ENCODE assay signal across 1 fruit fly cellular context in genomic region chr3R:9881348-9881901, dm6.
TF ChIP-seq lines count a peak whose summit lies in the region.

No protein-coding gene starts in this region.

TF ChIP-seq in whole organism, embryonic, 481 proteins besides CTCF, POLR2A, EP300 and RAD21 (continued from another document and continues in another):
- TF ChIP-seq onecut (GFP tag; IDR thresholded peaks at IDR 0.05; lab: Robert Waterston, UW) = peak; percentile 44; the same call in 1 of the 2 replicates
- no peak for TF ChIP-seq CG17328 (GFP tag; IDR thresholded peaks at IDR 0.05; lab: Robert Waterston, UW)
- no peak for TF ChIP-seq HLH54F (GFP tag; optimal IDR thresholded peaks at IDR 0.05; lab: Kevin White, UChicago)
- peak in 1 of 2 experiments; percentile 41 for TF ChIP-seq Hr78 (GFP tag; optimal IDR thresholded peaks at IDR 0.05; lab: Kevin White, UChicago)
- peak; percentile 53 for TF ChIP-seq CG2875 (GFP tag; optimal IDR thresholded peaks at IDR 0.05; lab: Kevin White, UChicago)
- no peak for TF ChIP-seq lilli (GFP tag; optimal IDR thresholded peaks at IDR 0.05; lab: Kevin White, UChicago)
- peak; percentile 21; the same call in 1 of the 2 replicates for TF ChIP-seq Scr (GFP tag; IDR thresholded peaks at IDR 0.05; lab: Robert Waterston, UW; ENCODE audit: partially characterized antibody)
- TF ChIP-seq HLHmδ (GFP tag; optimal IDR thresholded peaks at IDR 0.05; lab: Kevin White, UChicago) = peak; percentile 89
- TF ChIP-seq Dek (tag; optimal IDR thresholded peaks at IDR 0.05; lab: Kevin White, UChicago) = no peak
- no peak for TF ChIP-seq CG43689 (GFP tag; IDR thresholded peaks at IDR 0.05; lab: Robert Waterston, UW)
- TF ChIP-seq CG10565 (GFP tag; optimal IDR thresholded peaks at IDR 0.05; lab: Kevin White, UChicago) = no peak
- TF ChIP-seq CG8388 (GFP tag; optimal IDR thresholded peaks at IDR 0.05; lab: Kevin White, UChicago) = no peak
- TF ChIP-seq oc (tag; optimal IDR thresholded peaks at IDR 0.05; lab: Kevin White, UChicago) = peak; percentile 71
- no peak for TF ChIP-seq CG6654 (GFP tag; optimal IDR thresholded peaks at IDR 0.05; lab: Kevin White, UChicago)
- peak; percentile 62 for TF ChIP-seq ATbp (GFP tag; optimal IDR thresholded peaks at IDR 0.05; lab: Kevin White, UChicago)
- peak; percentile 31 for TF ChIP-seq CG9817 (tag; optimal IDR thresholded peaks at IDR 0.05; lab: Kevin White, UChicago)
- peak; percentile 43 for TF ChIP-seq CG17912 (GFP tag; optimal IDR thresholded peaks at IDR 0.05; lab: Kevin White, UChicago)
- TF ChIP-seq CG6765 (GFP tag; optimal IDR thresholded peaks at IDR 0.05; lab: Kevin White, UChicago) = peak; percentile 73
- no peak for TF ChIP-seq br (optimal IDR thresholded peaks at IDR 0.05; lab: Kevin White, UChicago)
- no peak for TF ChIP-seq danr (GFP tag; IDR thresholded peaks at IDR 0.05; lab: Robert Waterston, UW)
- no peak for TF ChIP-seq disco-r (GFP tag; optimal IDR thresholded peaks at IDR 0.05; lab: Kevin White, UChicago)
- peak; percentile 3 for TF ChIP-seq zen (tag; optimal IDR thresholded peaks at IDR 0.05; lab: Kevin White, UChicago)
- no peak for TF ChIP-seq CG14860 (GFP tag; IDR thresholded peaks at IDR 0.05; lab: Robert Waterston, UW; ENCODE audit: partially characterized antibody)
- TF ChIP-seq HmgD (GFP tag; optimal IDR thresholded peaks at IDR 0.05; lab: Kevin White, UChicago) = peak; percentile 26
- peak; percentile 82 for TF ChIP-seq CG15269 (tag; optimal IDR thresholded peaks at IDR 0.05; lab: Kevin White, UChicago)
- no peak for TF ChIP-seq chif (GFP tag; optimal IDR thresholded peaks at IDR 0.05; lab: Kevin White, UChicago)
- no peak for TF ChIP-seq CG1024 (GFP tag; IDR thresholded peaks at IDR 0.05; lab: Robert Waterston, UW)
- TF ChIP-seq twi (tag; optimal IDR thresholded peaks at IDR 0.05; lab: Kevin White, UChicago) = peak; percentile 65
- TF ChIP-seq Vsx1 (GFP tag; optimal IDR thresholded peaks at IDR 0.05; lab: Kevin White, UChicago) = peak; percentile 48
- 0 out of 3 replicates have a peak, but pooled peaks have one; percentile 39 for TF ChIP-seq so (GFP tag; IDR thresholded peaks at IDR 0.05; lab: Robert Waterston, UW)
- no peak for TF ChIP-seq CG1792 (GFP tag; optimal IDR thresholded peaks at IDR 0.05; lab: Kevin White, UChicago)
- no peak for TF ChIP-seq nerfin-2 (GFP tag; IDR thresholded peaks at IDR 0.05; lab: Robert Waterston, UW; ENCODE audit: partially characterized antibody)
- TF ChIP-seq CG15073 (GFP tag; optimal IDR thresholded peaks at IDR 0.05; lab: Kevin White, UChicago) = no peak
- TF ChIP-seq CG18476 (GFP tag; optimal IDR thresholded peaks at IDR 0.05; lab: Kevin White, UChicago) = no peak
- TF ChIP-seq CG1832 (GFP tag; optimal IDR thresholded peaks at IDR 0.05; lab: Kevin White, UChicago) = peak; percentile 59
- no peak for TF ChIP-seq usp (GFP tag; optimal IDR thresholded peaks at IDR 0.05; lab: Kevin White, UChicago)
- no peak for TF ChIP-seq Dref (GFP tag; IDR thresholded peaks at IDR 0.05; lab: Robert Waterston, UW)
- TF ChIP-seq pfk (GFP tag; optimal IDR thresholded peaks at IDR 0.05; lab: Kevin White, UChicago) = peak; percentile 49
- TF ChIP-seq Hmx (GFP tag; optimal IDR thresholded peaks at IDR 0.05; lab: Kevin White, UChicago) = no peak
- TF ChIP-seq schlank (tag; optimal IDR thresholded peaks at IDR 0.05; lab: Kevin White, UChicago) = peak; percentile 65
- TF ChIP-seq CG6272 (GFP tag; IDR thresholded peaks at IDR 0.05; lab: Robert Waterston, UW) = no peak
- no peak for TF ChIP-seq ara (GFP tag; IDR thresholded peaks at IDR 0.05; lab: Robert Waterston, UW)
- TF ChIP-seq CG31224 (GFP tag; IDR thresholded peaks at IDR 0.05; lab: Robert Waterston, UW) = 0 out of 2 replicates have a peak, but pooled peaks have one; percentile 5
- no peak for TF ChIP-seq Opbp (GFP tag; IDR thresholded peaks at IDR 0.05; lab: Robert Waterston, UW; ENCODE audit: partially characterized antibody)
- no peak for TF ChIP-seq CG10431 (GFP tag; optimal IDR thresholded peaks at IDR 0.05; lab: Kevin White, UChicago)
- TF ChIP-seq CG13424 (tag; optimal IDR thresholded peaks at IDR 0.05; lab: Kevin White, UChicago) = peak; percentile 21
- TF ChIP-seq Drgx (GFP tag; IDR thresholded peaks at IDR 0.05; lab: Robert Waterston, UW) = no peak; the same call in 1 of the 2 replicates
- no peak for TF ChIP-seq CG18764 (GFP tag; optimal IDR thresholded peaks at IDR 0.05; lab: Kevin White, UChicago)
- TF ChIP-seq CG33213 (GFP tag; optimal IDR thresholded peaks at IDR 0.05; lab: Kevin White, UChicago) = no peak
- peak; percentile 57 for TF ChIP-seq Elba2 (GFP tag; optimal IDR thresholded peaks at IDR 0.05; lab: Kevin White, UChicago)
- TF ChIP-seq sr (GFP tag; IDR thresholded peaks at IDR 0.05; lab: Robert Waterston, UW) = peak; percentile 77; the same call in 2 of the 3 replicates
- peak; percentile 45 for TF ChIP-seq CG18619 (GFP tag; optimal IDR thresholded peaks at IDR 0.05; lab: Kevin White, UChicago)
- TF ChIP-seq HLH4C (GFP tag; IDR thresholded peaks at IDR 0.05; lab: Robert Waterston, UW; ENCODE audit: partially characterized antibody) = no peak
- TF ChIP-seq Oaz (GFP tag; IDR thresholded peaks at IDR 0.05; lab: Robert Waterston, UW) = no peak
- no peak for TF ChIP-seq CG11093 (GFP tag; IDR thresholded peaks at IDR 0.05; lab: Robert Waterston, UW)
- TF ChIP-seq al (GFP tag; IDR thresholded peaks at IDR 0.05; lab: Robert Waterston, UW) = no peak
- no peak for TF ChIP-seq cas (GFP tag; IDR thresholded peaks at IDR 0.05; lab: Robert Waterston, UW)
- peak; percentile 30 for TF ChIP-seq nom (GFP tag; optimal IDR thresholded peaks at IDR 0.05; lab: Kevin White, UChicago)
- no peak for TF ChIP-seq pum (GFP tag; optimal IDR thresholded peaks at IDR 0.05; lab: Kevin White, UChicago)
- no peak for TF ChIP-seq CG30020 (tag; optimal IDR thresholded peaks at IDR 0.05; lab: Kevin White, UChicago)
- no peak for TF ChIP-seq CG17186 (GFP tag; optimal IDR thresholded peaks at IDR 0.05; lab: Kevin White, UChicago)
- TF ChIP-seq Optix (GFP tag; IDR thresholded peaks at IDR 0.05; lab: Robert Waterston, UW) = no peak
- no peak for TF ChIP-seq Hsf (GFP tag; optimal IDR thresholded peaks at IDR 0.05; lab: Kevin White, UChicago)
- no peak for TF ChIP-seq Bdp1 (GFP tag; optimal IDR thresholded peaks at IDR 0.05; lab: Kevin White, UChicago)
- TF ChIP-seq Aef1 (GFP tag; IDR thresholded peaks at IDR 0.05; lab: Robert Waterston, UW) = no peak
- peak; percentile 58 for TF ChIP-seq crol (GFP tag; IDR thresholded peaks at IDR 0.05; lab: Robert Waterston, UW)
- TF ChIP-seq CG17802 (tag; optimal IDR thresholded peaks at IDR 0.05; lab: Kevin White, UChicago) = no peak
- TF ChIP-seq CG32767 (GFP tag; IDR thresholded peaks at IDR 0.05; lab: Robert Waterston, UW) = peak; percentile 69
- peak; percentile 24 for TF ChIP-seq grau (tag; optimal IDR thresholded peaks at IDR 0.05; lab: Kevin White, UChicago)
- TF ChIP-seq btn (GFP tag; optimal IDR thresholded peaks at IDR 0.05; lab: Kevin White, UChicago) = no peak
- TF ChIP-seq CG7372 (GFP tag; IDR thresholded peaks at IDR 0.05; lab: Robert Waterston, UW) = no peak
- TF ChIP-seq Ada2b (GFP tag; IDR thresholded peaks at IDR 0.05; lab: Robert Waterston, UW) = 0 out of 2 replicates have a peak, but pooled peaks have one; percentile 12
- no peak for TF ChIP-seq ase (GFP tag; IDR thresholded peaks at IDR 0.05; lab: Robert Waterston, UW)
- no peak; the same call in 1 of the 2 replicates for TF ChIP-seq H2.0 (GFP tag; IDR thresholded peaks at IDR 0.05; lab: Robert Waterston, UW)
- peak; percentile 81 for TF ChIP-seq sens (GFP tag; lab: Kevin White, UChicago)
- peak in 1 of 2 experiments; percentile 77 for TF ChIP-seq insv (GFP tag; optimal IDR thresholded peaks at IDR 0.05; lab: Kevin White, UChicago)
- peak; percentile 56 for TF ChIP-seq CG17385 (GFP tag; optimal IDR thresholded peaks at IDR 0.05; lab: Kevin White, UChicago)
- TF ChIP-seq CG1603 (tag; optimal IDR thresholded peaks at IDR 0.05; lab: Kevin White, UChicago) = peak; percentile 45
- TF ChIP-seq bcd (GFP tag; optimal IDR thresholded peaks at IDR 0.05; lab: Kevin White, UChicago) = peak; percentile 43
- peak; percentile 49 for TF ChIP-seq CG17359 (tag; optimal IDR thresholded peaks at IDR 0.05; lab: Kevin White, UChicago)
- no peak for TF ChIP-seq dan (GFP tag; IDR thresholded peaks at IDR 0.05; lab: Robert Waterston, UW)
- no peak for TF ChIP-seq en (GFP tag; optimal IDR thresholded peaks at IDR 0.05; lab: Kevin White, UChicago)
- no peak for TF ChIP-seq CG7745 (tag; optimal IDR thresholded peaks at IDR 0.05; lab: Kevin White, UChicago)
- peak; percentile 75 for TF ChIP-seq wek (GFP tag; optimal IDR thresholded peaks at IDR 0.05; lab: Kevin White, UChicago)
- peak; percentile 83 for TF ChIP-seq CG18599 (GFP tag; optimal IDR thresholded peaks at IDR 0.05; lab: Kevin White, UChicago)
- TF ChIP-seq Hey (tag; optimal IDR thresholded peaks at IDR 0.05; lab: Kevin White, UChicago) = peak; percentile 95
- TF ChIP-seq CrebB (tag; optimal IDR thresholded peaks at IDR 0.05; lab: Kevin White, UChicago) = peak; percentile 81
- 0 out of 2 replicates have a peak, but pooled peaks have one; percentile 33 for TF ChIP-seq bbx (GFP tag; IDR thresholded peaks at IDR 0.05; lab: Robert Waterston, UW; ENCODE audit: partially characterized antibody)
- TF ChIP-seq CG11723 (GFP tag; optimal IDR thresholded peaks at IDR 0.05; lab: Kevin White, UChicago) = peak; percentile 38
- no peak for TF ChIP-seq CG10267 (tag; optimal IDR thresholded peaks at IDR 0.05; lab: Kevin White, UChicago)
- peak; percentile 54 for TF ChIP-seq CG12299 (tag; optimal IDR thresholded peaks at IDR 0.05; lab: Kevin White, UChicago)
- peak in 1 of 2 experiments; percentile 23 for TF ChIP-seq Hr51 (GFP tag; optimal IDR thresholded peaks at IDR 0.05; lab: Kevin White, UChicago)
- no peak for TF ChIP-seq tup (GFP tag; optimal IDR thresholded peaks at IDR 0.05; lab: Kevin White, UChicago)
- TF ChIP-seq inv (GFP tag; IDR thresholded peaks at IDR 0.05; lab: Robert Waterston, UW; ENCODE audit: partially characterized antibody) = no peak
- TF ChIP-seq CG7963 (GFP tag; IDR thresholded peaks at IDR 0.05; lab: Robert Waterston, UW; ENCODE audit: partially characterized antibody) = no peak
- no peak for TF ChIP-seq ttk (GFP tag; IDR thresholded peaks at IDR 0.05; lab: Robert Waterston, UW)
- TF ChIP-seq slou (GFP tag; optimal IDR thresholded peaks at IDR 0.05; lab: Kevin White, UChicago) = no peak
- TF ChIP-seq CG10321 (GFP tag; IDR thresholded peaks at IDR 0.05; lab: Robert Waterston, UW) = peak; percentile 19; the same call in 1 of the 2 replicates
- TF ChIP-seq PHDP (tag; optimal IDR thresholded peaks at IDR 0.05; lab: Kevin White, UChicago) = peak; percentile 48
- TF ChIP-seq dati (GFP tag; IDR thresholded peaks at IDR 0.05; lab: Robert Waterston, UW) = no peak
- peak; percentile 28 for TF ChIP-seq CG15696 (tag; optimal IDR thresholded peaks at IDR 0.05; lab: Kevin White, UChicago)
- TF ChIP-seq Gug (GFP tag; IDR thresholded peaks at IDR 0.05; lab: Robert Waterston, UW) = no peak
- no peak for TF ChIP-seq CG18262 (tag; optimal IDR thresholded peaks at IDR 0.05; lab: Kevin White, UChicago)
- peak; percentile 76 for TF ChIP-seq Atf6 (GFP tag; IDR thresholded peaks at IDR 0.05; lab: Robert Waterston, UW)
- TF ChIP-seq prd (optimal IDR thresholded peaks at IDR 0.05; lab: Kevin White, UChicago) = no peak
- TF ChIP-seq prd (GFP tag; IDR thresholded peaks at IDR 0.05; lab: Robert Waterston, UW) = peak; percentile 24; the same call in 2 of the 3 replicates
- TF ChIP-seq jumu (GFP tag; optimal IDR thresholded peaks at IDR 0.05; lab: Kevin White, UChicago) = no peak
- TF ChIP-seq CG6175 (GFP tag; IDR thresholded peaks at IDR 0.05; lab: Robert Waterston, UW) = peak; percentile 94
- TF ChIP-seq CG12659 (GFP tag; optimal IDR thresholded peaks at IDR 0.05; lab: Kevin White, UChicago) = peak; percentile 57
- TF ChIP-seq hkb (optimal IDR thresholded peaks at IDR 0.05; lab: Kevin White, UChicago) = no peak
- peak; percentile 42; the same call in 1 of the 2 replicates for TF ChIP-seq hkb (GFP tag; IDR thresholded peaks at IDR 0.05; lab: Robert Waterston, UW)
- TF ChIP-seq Dll (GFP tag; IDR thresholded peaks at IDR 0.05; lab: Robert Waterston, UW; ENCODE audit: partially characterized antibody) = no peak
- no peak for TF ChIP-seq wor (GFP tag; IDR thresholded peaks at IDR 0.05; lab: Robert Waterston, UW)
- no peak for TF ChIP-seq gsb (GFP tag; IDR thresholded peaks at IDR 0.05; lab: Robert Waterston, UW)
- TF ChIP-seq CG13624 (GFP tag; optimal IDR thresholded peaks at IDR 0.05; lab: Kevin White, UChicago) = peak; percentile 72
- no peak for TF ChIP-seq CG3726 (GFP tag; IDR thresholded peaks at IDR 0.05; lab: Robert Waterston, UW)
- no peak for TF ChIP-seq mld (GFP tag; IDR thresholded peaks at IDR 0.05; lab: Robert Waterston, UW; ENCODE audit: partially characterized antibody)
- peak; percentile 34 for TF ChIP-seq YL-1 (GFP tag; optimal IDR thresholded peaks at IDR 0.05; lab: Kevin White, UChicago)
- no peak for TF ChIP-seq NC2β (GFP tag; optimal IDR thresholded peaks at IDR 0.05; lab: Kevin White, UChicago)
- TF ChIP-seq crc (GFP tag; optimal IDR thresholded peaks at IDR 0.05; lab: Kevin White, UChicago) = no peak
- TF ChIP-seq CG4854 (GFP tag; optimal IDR thresholded peaks at IDR 0.05; lab: Kevin White, UChicago) = no peak
- no peak for TF ChIP-seq gt (GFP tag; IDR thresholded peaks at IDR 0.05; lab: Robert Waterston, UW)
- TF ChIP-seq eyg (GFP tag; optimal IDR thresholded peaks at IDR 0.05; lab: Kevin White, UChicago) = peak; percentile 43
- no peak for TF ChIP-seq Atf3 (GFP tag; optimal IDR thresholded peaks at IDR 0.05; lab: Kevin White, UChicago)
- TF ChIP-seq ind (GFP tag; optimal IDR thresholded peaks at IDR 0.05; lab: Kevin White, UChicago) = no peak
- TF ChIP-seq psq (GFP tag; optimal IDR thresholded peaks at IDR 0.05; lab: Kevin White, UChicago) = peak; percentile 95
- TF ChIP-seq Sox102F (GFP tag; optimal IDR thresholded peaks at IDR 0.05; lab: Kevin White, UChicago) = peak; percentile 14
- peak; percentile 49; the same call in 1 of the 3 replicates for TF ChIP-seq CG11456 (GFP tag; IDR thresholded peaks at IDR 0.05; lab: Robert Waterston, UW)
- TF ChIP-seq CG16779 (GFP tag; IDR thresholded peaks at IDR 0.05; lab: Robert Waterston, UW) = no peak
- peak; percentile 64; the same call in 1 of the 2 replicates for TF ChIP-seq CG14014 (GFP tag; IDR thresholded peaks at IDR 0.05; lab: Robert Waterston, UW)
- no peak for TF ChIP-seq fd64A (GFP tag; optimal IDR thresholded peaks at IDR 0.05; lab: Kevin White, UChicago)
- peak; percentile 44 for TF ChIP-seq sug (tag; optimal IDR thresholded peaks at IDR 0.05; lab: Kevin White, UChicago)
- no peak for TF ChIP-seq eve (GFP tag; optimal IDR thresholded peaks at IDR 0.05; lab: Kevin White, UChicago)
